Fruit fly (Drosophila melanogaster) whole organism, adult: ENCODE measurements around the gene CG4297.

Experiments used
- CG1620 ChIP-seq: fragments of 200-800 bp; sonication (Bioruptor generic); optimal IDR thresholded peaks from 2 replicates; lab custom pipeline; 2016; ENCODE audit warnings: missing biosample characterization, missing genetic modification characterization
- CG5204 ChIP-seq: fragments of 200-800 bp; sonication (Bioruptor generic); optimal IDR thresholded peaks from 2 replicates; lab custom pipeline; 2016; ENCODE audit warnings: missing biosample characterization, missing genetic modification characterization
- Crg-1 ChIP-seq: fragments of 200-800 bp; sonication (Bioruptor generic); optimal IDR thresholded peaks from 2 replicates; lab custom pipeline; 2016; ENCODE audit warnings: missing biosample characterization, missing genetic modification characterization
- kay ChIP-seq: fragments of 200-800 bp; sonication (Bioruptor generic); peaks from one replicate; lab custom pipeline; 2016; ENCODE audit warnings: missing biosample characterization, missing genetic modification characterization, borderline replicate concordance

- TF ChIP-seq CG5204 (GFP tag; lab: Kevin White, UChicago), result no peak
- TF ChIP-seq kay (GFP tag; lab: Kevin White, UChicago), result no peak
- no peak for TF ChIP-seq CG1620
- no peak for TF ChIP-seq Crg-1
Observed at dm6 chr2L:475920-476319, 3.9 kb upstream of the CG4297 start, which contains the start of gene ush.
